Worm (Caenorhabditis elegans) whole organism, L2 larva: ENCODE results near the gene F20D6.10.
A peak's percentile ranks its signal among the peaks of the same experiment; 100 is the strongest.

Experiments
- C34F6.9 ChIP-seq: fragments of 150-350 bp; optimal IDR thresholded peaks from 2 replicates; lab custom pipeline; 2014; ENCODE audit warnings: missing biosample characterization, missing genetic modification characterization
- R02D3.7 ChIP-seq: fragments of 150-350 bp; optimal IDR thresholded peaks from 2 replicates; lab custom pipeline; 2014; ENCODE audit warnings: missing biosample characterization, missing genetic modification characterization
- Y55F3AM.14 ChIP-seq: fragments of 200-800 bp; sonication (Bioruptor generic); optimal IDR thresholded peaks from 2 replicates; lab custom pipeline; 2018; ENCODE audit warnings: mild to moderate bottlenecking, missing genetic modification characterization, missing compliant biosample characterization
- aly-2 ChIP-seq: fragments of 150-350 bp; optimal IDR thresholded peaks from 2 replicates; lab custom pipeline; 2014; ENCODE audit warnings: missing biosample characterization, missing genetic modification characterization
- blmp-1 ChIP-seq: sonication (generic microtip); optimal IDR thresholded peaks from 2 replicates; lab custom pipeline; 2017; ENCODE audit warnings: missing genetic modification characterization, mild to moderate bottlenecking, missing compliant biosample characterization, antibody characterized with exemption, moderate library complexity; ENCODE audit not compliant: insufficient read depth
- ceh-16 ChIP-seq: fragments of 150-350 bp; optimal IDR thresholded peaks from 2 replicates; lab custom pipeline; 2014; ENCODE audit warnings: missing biosample characterization, missing genetic modification characterization
- crh-2 ChIP-seq: sonication (generic microtip); optimal IDR thresholded peaks from 2 replicates; lab custom pipeline; 2017; ENCODE audit warnings: missing biosample characterization, missing genetic modification characterization
- egl-27 ChIP-seq: sonication (generic microtip); optimal IDR thresholded peaks from 3 replicates; lab custom pipeline; 2017; ENCODE audit warnings: missing biosample characterization, missing genetic modification reagents, missing genetic modification characterization
- elt-3 ChIP-seq: sonication (generic microtip); optimal IDR thresholded peaks from 2 replicates; lab custom pipeline; 2017; ENCODE audit warnings: missing biosample characterization, missing genetic modification characterization
- fos-1 ChIP-seq: fragments of 150-350 bp; optimal IDR thresholded peaks from 2 replicates; lab custom pipeline; 2014; ENCODE audit warnings: missing biosample characterization, missing genetic modification characterization
- gmeb-1 ChIP-seq: fragments of 150-350 bp; optimal IDR thresholded peaks from 2 replicates; lab custom pipeline; 2014; ENCODE audit warnings: missing biosample characterization, missing genetic modification characterization
- lin-11 ChIP-seq: fragments of 150-350 bp; sonication (generic microtip); optimal IDR thresholded peaks from 2 replicates; lab custom pipeline; 2014; ENCODE audit warnings: missing biosample characterization, missing genetic modification characterization, inconsistent platforms, mixed read lengths
- lin-39 ChIP-seq: fragments of 150-350 bp; optimal IDR thresholded peaks from 2 replicates; lab custom pipeline; 2014; ENCODE audit warnings: missing biosample characterization, missing genetic modification reagents, missing genetic modification characterization
- lsy-2 ChIP-seq, 2 experiments: fragments of 150-350 bp in 1 of 2; sonication (generic microtip) in 1 of 2; optimal IDR thresholded peaks; 2 replicates each; lab custom pipeline; 2014 to 2017; ENCODE audit warnings: missing biosample characterization in 2 of 2, missing genetic modification characterization in 2 of 2
- mab-5 ChIP-seq: fragments of 150-350 bp; optimal IDR thresholded peaks from 2 replicates; lab custom pipeline; 2014; ENCODE audit warnings: missing biosample characterization, missing genetic modification characterization
- mbf-1 ChIP-seq: sonication (generic microtip); optimal IDR thresholded peaks from 2 replicates; lab custom pipeline; 2017; ENCODE audit warnings: missing biosample characterization, missing genetic modification characterization
- mdl-1 ChIP-seq, 2 experiments: fragments of 150-350 bp in 1 of 2; sonication (generic microtip) in 1 of 2; optimal IDR thresholded peaks; 2 replicates each; lab custom pipeline; 2017; ENCODE audit warnings: missing biosample characterization in 2 of 2, missing genetic modification characterization in 2 of 2
- nhr-10 ChIP-seq: sonication (generic microtip); optimal IDR thresholded peaks from 2 replicates; lab custom pipeline; 2017; ENCODE audit warnings: missing biosample characterization, missing genetic modification characterization
- nhr-11 ChIP-seq: fragments of 150-350 bp; optimal IDR thresholded peaks from 2 replicates; lab custom pipeline; 2014; ENCODE audit warnings: missing biosample characterization, missing genetic modification characterization
- nhr-129 ChIP-seq: fragments of 150-350 bp; optimal IDR thresholded peaks from 2 replicates; lab custom pipeline; 2014; ENCODE audit warnings: missing biosample characterization, missing genetic modification characterization
- nhr-21 ChIP-seq: fragments of 150-350 bp; optimal IDR thresholded peaks from 2 replicates; lab custom pipeline; 2014; ENCODE audit warnings: missing biosample characterization, missing genetic modification characterization
- nhr-23 ChIP-seq: fragments of 150-350 bp; optimal IDR thresholded peaks from 2 replicates; lab custom pipeline; 2014; ENCODE audit warnings: missing biosample characterization, missing genetic modification reagents, missing genetic modification characterization
- nhr-25 ChIP-seq: fragments of 150-350 bp; sonication (generic microtip); optimal IDR thresholded peaks from 3 replicates; lab custom pipeline; 2014; ENCODE audit warnings: missing biosample characterization, missing genetic modification characterization
- nhr-6 ChIP-seq: fragments of 150-350 bp; optimal IDR thresholded peaks from 2 replicates; lab custom pipeline; 2014; ENCODE audit warnings: missing biosample characterization, missing genetic modification characterization
- nhr-77 ChIP-seq: fragments of 150-350 bp; optimal IDR thresholded peaks from 2 replicates; lab custom pipeline; 2014; ENCODE audit warnings: missing biosample characterization, missing genetic modification characterization
- peb-1 ChIP-seq: fragments of 150-350 bp; optimal IDR thresholded peaks from 2 replicates; lab custom pipeline; 2014; ENCODE audit warnings: missing biosample characterization, missing genetic modification characterization
- sem-4 ChIP-seq: fragments of 150-350 bp; optimal IDR thresholded peaks from 2 replicates; lab custom pipeline; 2014; ENCODE audit warnings: missing biosample characterization, missing genetic modification reagents, missing genetic modification characterization
- sma-3 ChIP-seq: sonication (generic microtip); optimal IDR thresholded peaks from 2 replicates; lab custom pipeline; 2016; ENCODE audit warnings: missing genetic modification reagents, missing genetic modification characterization, missing compliant biosample characterization
- snpc-4 ChIP-seq: fragments of 150-350 bp; optimal IDR thresholded peaks from 2 replicates; lab custom pipeline; 2014; ENCODE audit warnings: missing biosample characterization, missing genetic modification characterization
- unc-39 ChIP-seq: fragments of 150-350 bp; optimal IDR thresholded peaks from 2 replicates; lab custom pipeline; 2014; ENCODE audit warnings: missing biosample characterization, missing genetic modification characterization
- unc-55 ChIP-seq: fragments of 150-350 bp; sonication (generic microtip); optimal IDR thresholded peaks from 3 replicates; lab custom pipeline; 2014; ENCODE audit warnings: missing biosample characterization, missing genetic modification reagents, missing genetic modification characterization
- unc-62 ChIP-seq: fragments of 150-350 bp; optimal IDR thresholded peaks from 2 replicates; lab custom pipeline; 2014; ENCODE audit warnings: missing biosample characterization, missing genetic modification reagents, missing genetic modification characterization
- zag-1 ChIP-seq: fragments of 150-350 bp; optimal IDR thresholded peaks from 2 replicates; lab custom pipeline; 2014; ENCODE audit warnings: missing biosample characterization, missing genetic modification characterization
- ztf-1 ChIP-seq: fragments of 200-800 bp; sonication (Bioruptor generic); conservative IDR thresholded peaks from 2 replicates; pipeline ENCODE4 v1.3.6; 2022; ENCODE audit warnings: missing genetic modification characterization, missing compliant biosample characterization

Gene F20D6.10

ce11 chrV:8226812-8227211 lies 31.1 kb upstream of the F20D6.10 start, which contains the start of gene K07C11.10:
Gene K07C11.10, minus strand, starts transcription at chrV:8226912.
- no peak for TF ChIP-seq unc-39 (tag; lab: Kevin White, UChicago)
- TF ChIP-seq snpc-4 (tag; lab: Kevin White, UChicago) = no peak

ce11 chrV:8224634-8225033 lies 28.9 kb upstream of the F20D6.10 start, which contains the start of gene pax-1:
Gene pax-1, plus strand, starts transcription at chrV:8224934.
- TF ChIP-seq C34F6.9 (tag; lab: Kevin White, UChicago) (no peak), mab-5 (tag; lab: Kevin White, UChicago) (no peak), nhr-21 (tag; lab: Kevin White, UChicago) (no peak), blmp-1 (tag; lab: Kevin White, UChicago) (no peak), mbf-1 (tag; lab: Kevin White, UChicago) (no peak), egl-27 (no peak), sma-3 (GFP tag; lab: Kevin White, UChicago) (no peak), nhr-23 (tag; lab: Kevin White, UChicago) (no peak)

ce11 chrV:8223417-8223816 lies 27.7 kb upstream of the F20D6.10 start:
- TF ChIP-seq nhr-23 (tag; lab: Kevin White, UChicago) (no peak), R02D3.7 (tag; lab: Kevin White, UChicago) (no peak), snpc-4 (tag; lab: Kevin White, UChicago) (no peak), lin-39 (no peak), nhr-11 (tag; lab: Kevin White, UChicago) (no peak), ceh-16 (tag; lab: Kevin White, UChicago) (no peak), mab-5 (tag; lab: Kevin White, UChicago) (no peak), aly-2 (tag; lab: Kevin White, UChicago) (no peak)

- TF ChIP-seq sem-4 (tag; lab: Kevin White, UChicago) (no peak), fos-1 (tag; lab: Kevin White, UChicago) (no peak), ztf-1 (GFP tag; lab: Robert Waterston, UW) (no peak), crh-2 (tag; lab: Kevin White, UChicago) (peak; percentile 88), lsy-2 (tag; optimal IDR thresholded peaks at IDR 0.05; lab: Kevin White, UChicago) (peak in 1 of 2 experiments; percentile 41), nhr-6 (no peak), elt-3 (no peak), gmeb-1 (tag; lab: Kevin White, UChicago) (peak; percentile 53), zag-1 (tag; lab: Kevin White, UChicago) (no peak), egl-27 (no peak), nhr-129 (peak; percentile 44), unc-55 (peak; percentile 34), snpc-4 (tag; lab: Kevin White, UChicago) (peak; percentile 11), peb-1 (tag; lab: Kevin White, UChicago) (no peak), nhr-77 (tag; lab: Kevin White, UChicago) (no peak), mab-5 (tag; lab: Kevin White, UChicago) (no peak), sma-3 (GFP tag; lab: Kevin White, UChicago) (no peak), nhr-25 (tag; lab: Kevin White, UChicago) (no peak), nhr-10 (tag; lab: Kevin White, UChicago) (no peak), nhr-23 (tag; lab: Kevin White, UChicago) (no peak), C34F6.9 (tag; lab: Kevin White, UChicago) (peak; percentile 48), aly-2 (tag; lab: Kevin White, UChicago) (no peak)
These were observed 25.4 kb upstream of the F20D6.10 start, which contains the start of the genes cogc-6 and air-1 for ce11 chrV:8221083-8221538. Gene cogc-6, minus strand, starts transcription at chrV:8221316. Gene air-1, plus strand, starts transcription at chrV:8221488.

ce11 chrV:8219550-8219949 lies 23.8 kb upstream of the F20D6.10 start:
- TF ChIP-seq mdl-1 (tag; optimal IDR thresholded peaks at IDR 0.05; lab: Kevin White, UChicago) (no peak), unc-62 (GFP tag; lab: Kevin White, UChicago) (no peak), zag-1 (tag; lab: Kevin White, UChicago) (no peak), peb-1 (tag; lab: Kevin White, UChicago) (no peak), unc-55 (no peak), fos-1 (tag; lab: Kevin White, UChicago) (no peak), elt-3 (no peak), lsy-2 (tag; optimal IDR thresholded peaks at IDR 0.05; lab: Kevin White, UChicago) (no peak), lin-11 (tag; lab: Kevin White, UChicago) (no peak), lin-39 (no peak), gmeb-1 (tag; lab: Kevin White, UChicago) (no peak), ceh-16 (tag; lab: Kevin White, UChicago) (no peak), snpc-4 (tag; lab: Kevin White, UChicago) (no peak), Y55F3AM.14 (GFP tag; lab: Kevin White, UChicago) (no peak)
